Worm (Caenorhabditis elegans): ENCODE measurements around the gene nlp-57.

DNA sequence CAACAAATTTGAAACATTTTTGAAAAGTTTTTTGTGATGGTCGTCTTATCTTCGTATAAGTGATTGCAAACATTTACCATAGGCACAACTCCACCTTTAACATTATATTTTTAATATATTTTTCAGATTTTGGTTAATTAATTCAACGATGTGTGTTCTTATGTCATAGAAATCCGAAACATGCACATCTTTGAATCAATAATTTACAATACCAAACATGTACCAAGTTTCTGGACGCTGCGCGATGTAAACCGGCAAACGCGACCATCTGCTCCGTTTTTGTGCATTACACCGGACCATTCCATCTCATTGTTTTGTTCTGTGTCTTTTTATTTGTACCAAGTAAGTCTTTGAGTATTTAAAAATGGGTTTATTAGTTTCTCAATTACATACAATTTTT lies 40.7 kb downstream of the nlp-57 start, which contains the start of gene pgp-4:
- TF ChIP-seq lin-15B (tag; optimal IDR thresholded peaks at IDR 0.05): no peak
- TF ChIP-seq snpc-4 (tag; optimal IDR thresholded peaks at IDR 0.05): no peak
- no peak for TF ChIP-seq mep-1 (tag; optimal IDR thresholded peaks at IDR 0.05)
- no peak for TF ChIP-seq unc-30 (tag; optimal IDR thresholded peaks at IDR 0.05)
- TF ChIP-seq pqm-1 (tag; optimal IDR thresholded peaks at IDR 0.05): no peak
